Fruit fly (Drosophila melanogaster): ENCODE results near the gene RpL36A.

DNA sequence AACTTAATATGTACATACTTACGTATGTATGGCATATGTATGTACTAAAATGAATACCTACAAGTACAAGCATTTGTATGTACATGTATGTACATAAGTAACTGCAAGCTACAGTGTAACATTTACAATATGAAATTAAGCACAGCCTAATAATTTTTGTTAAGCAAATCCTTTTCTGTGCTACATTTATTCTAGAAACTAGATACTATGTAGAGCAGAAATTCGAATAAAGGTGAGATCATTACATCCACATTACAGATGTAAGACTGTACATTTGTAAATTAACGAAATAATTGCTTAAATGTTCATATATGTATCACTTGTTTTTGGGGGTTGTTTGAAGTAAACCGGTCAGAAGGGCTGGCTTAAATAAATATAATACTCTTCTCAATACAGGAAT, 50.8 kb downstream of the RpL36A start:
- no peak for TF ChIP-seq psq (optimal IDR thresholded peaks at IDR 0.05)
- no peak for TF ChIP-seq insv (optimal IDR thresholded peaks at IDR 0.05)
